Worm (Caenorhabditis elegans) whole organism, L4/young adult: ENCODE results near the gene tsp-20.

ENCODE experiments used
- W03F9.2 ChIP-seq: fragments of 150-350 bp; optimal IDR thresholded peaks from 2 replicates; lab custom pipeline; 2014; ENCODE audit warnings: missing biosample characterization, missing genetic modification characterization
- dao-5 ChIP-seq: sonication (generic microtip); optimal IDR thresholded peaks from 2 replicates; lab custom pipeline; 2016; ENCODE audit warnings: missing genotype, missing genetic modification characterization, moderate library complexity, missing compliant biosample characterization
- him-1 ChIP-seq: sonication (generic microtip); optimal IDR thresholded peaks from 2 replicates; lab custom pipeline; 2016; ENCODE audit warnings: missing genotype, missing genetic modification reagents, missing genetic modification characterization, missing compliant biosample characterization

Gene tsp-20

ce11 chrX:11987900-11988364 is 45.9 kb downstream of the tsp-20 start, which contains the start of gene C49F5.6:
Gene C49F5.6 (plus strand): TSS chrX:11988314.
- TF ChIP-seq dao-5 (tag; lab: Kevin White, UChicago) = no peak
- TF ChIP-seq W03F9.2 (tag; lab: Kevin White, UChicago) = no peak
- no peak for TF ChIP-seq him-1 (tag; lab: Kevin White, UChicago)

ce11 chrX:11985887-11986286 is 48.0 kb downstream of the tsp-20 start, which contains the start of gene C49F5.5:
Gene C49F5.5 (plus strand): TSS chrX:11986187.
- no peak for TF ChIP-seq him-1 (tag; lab: Kevin White, UChicago)
- TF ChIP-seq W03F9.2 (tag; lab: Kevin White, UChicago) = no peak
- TF ChIP-seq dao-5 (tag; lab: Kevin White, UChicago) = no peak

ce11 chrX:11983576-11984061 is 50.2 kb downstream of the tsp-20 start, which contains the start of gene C49F5.3:
Gene C49F5.3 (minus strand): TSS chrX:11983626.
- TF ChIP-seq W03F9.2 (tag; lab: Kevin White, UChicago) (no peak), dao-5 (tag; lab: Kevin White, UChicago) (no peak), him-1 (tag; lab: Kevin White, UChicago) (no peak)

ce11 chrX:11982065-11982464 is 51.8 kb downstream of the tsp-20 start, which contains the start of gene nhr-167:
Gene nhr-167 (minus strand): TSS chrX:11982085.
- no peak for TF ChIP-seq dao-5 (tag; lab: Kevin White, UChicago)
- TF ChIP-seq W03F9.2 (tag; lab: Kevin White, UChicago) = no peak
- no peak for TF ChIP-seq him-1 (tag; lab: Kevin White, UChicago)
